Fruit fly (Drosophila melanogaster) whole organism, embryonic: ENCODE data around the gene CG32271.

Experiments
- Atf-2 ChIP-seq: fragments of 200-800 bp; sonication (Bioruptor generic); optimal IDR thresholded peaks from 2 replicates; lab custom pipeline; 2016; ENCODE audit warnings: missing biosample characterization, missing genetic modification characterization
- Atf3 ChIP-seq: fragments of 200-800 bp; sonication (Bioruptor generic); optimal IDR thresholded peaks from 3 replicates; lab custom pipeline; 2016; ENCODE audit warnings: missing biosample characterization, missing genetic modification characterization
- BEAF-32 ChIP-seq: fragments of 200-800 bp; sonication (Bioruptor generic); optimal IDR thresholded peaks from 3 replicates; lab custom pipeline; 2017; ENCODE audit warnings: missing biosample characterization, missing genetic modification characterization, mild to moderate bottlenecking, moderate library complexity, missing genetic modification reagents
- Bteb2 ChIP-seq: fragments of 200-800 bp; sonication (Bioruptor generic); optimal IDR thresholded peaks from 2 replicates; lab custom pipeline; 2016; ENCODE audit warnings: missing biosample characterization, missing genetic modification characterization
- CG10267 ChIP-seq: fragments of 200-800 bp; sonication (Bioruptor generic); optimal IDR thresholded peaks from 2 replicates; lab custom pipeline; 2018; ENCODE audit warnings: missing biosample characterization, mild to moderate bottlenecking, missing genetic modification characterization, moderate library complexity
- CG10959 ChIP-seq: fragments of 200-800 bp; sonication (Bioruptor generic); IDR thresholded peaks from 2 replicates; pipeline ENCODE4 v1.3.6; 2022; ENCODE audit warnings: missing biosample characterization, missing genetic modification characterization
- CG12071 ChIP-seq: fragments of 200-800 bp; sonication (Bioruptor generic); optimal IDR thresholded peaks from 3 replicates; lab custom pipeline; 2018; ENCODE audit warnings: missing biosample characterization, mild to moderate bottlenecking, missing genetic modification characterization
- CG14860 ChIP-seq: fragments of 200-800 bp; sonication (Bioruptor generic); IDR thresholded peaks from 3 replicates; pipeline ENCODE4 v1.3.6; 2022; ENCODE audit warnings: missing biosample characterization, missing genetic modification characterization; ENCODE audit not compliant: partially characterized antibody
- CG1602 ChIP-seq: fragments of 200-800 bp; sonication (Bioruptor generic); optimal IDR thresholded peaks from 3 replicates; lab custom pipeline; 2016; ENCODE audit warnings: missing biosample characterization, missing genetic modification characterization
- CG18764 ChIP-seq: fragments of 200-800 bp; sonication (Bioruptor generic); optimal IDR thresholded peaks from 3 replicates; lab custom pipeline; 2016; ENCODE audit warnings: missing biosample characterization, missing genetic modification characterization
- CG31441 ChIP-seq: fragments of 200-800 bp; sonication (Bioruptor generic); IDR thresholded peaks from 2 replicates; pipeline ENCODE4 v1.3.6; 2022; ENCODE audit warnings: missing biosample characterization, missing genetic modification characterization
- CG42726 ChIP-seq: fragments of 200-800 bp; sonication (Bioruptor generic); IDR thresholded peaks from 2 replicates; pipeline ENCODE4 v1.3.6; 2022; ENCODE audit warnings: missing biosample characterization, missing genetic modification characterization; ENCODE audit not compliant: partially characterized antibody
- CG4424 ChIP-seq: fragments of 200-800 bp; sonication (Bioruptor generic); optimal IDR thresholded peaks from 3 replicates; lab custom pipeline; 2016; ENCODE audit warnings: missing biosample characterization, missing genetic modification characterization
- CG4617 ChIP-seq: fragments of 200-800 bp; sonication (Bioruptor generic); optimal IDR thresholded peaks from 3 replicates; lab custom pipeline; 2016; ENCODE audit warnings: missing biosample characterization, missing genetic modification characterization, borderline replicate concordance
- CG6254 ChIP-seq: fragments of 200-800 bp; sonication (Bioruptor generic); optimal IDR thresholded peaks from 3 replicates; lab custom pipeline; 2017; ENCODE audit warnings: mild to moderate bottlenecking, missing biosample characterization, missing genetic modification reagents, missing genetic modification characterization
- CG7556 ChIP-seq: fragments of 200-800 bp; sonication (Bioruptor generic); optimal IDR thresholded peaks from 2 replicates; lab custom pipeline; 2017; ENCODE audit warnings: missing biosample characterization, mild to moderate bottlenecking, missing genetic modification characterization
- CG7987 ChIP-seq: fragments of 200-800 bp; sonication (Bioruptor generic); optimal IDR thresholded peaks from 2 replicates; lab custom pipeline; 2018; ENCODE audit warnings: missing biosample characterization, mild to moderate bottlenecking, missing genetic modification characterization, moderate library complexity
- CG8478 ChIP-seq: fragments of >200 bp; optimal IDR thresholded peaks from 2 replicates; lab custom pipeline; 2018
- CHES-1-like ChIP-seq: fragments of 200-800 bp; sonication (Bioruptor generic); optimal IDR thresholded peaks from 2 replicates; lab custom pipeline; 2016; ENCODE audit warnings: missing biosample characterization, missing genetic modification characterization
- D19B ChIP-seq: fragments of 200-800 bp; sonication (Bioruptor generic); optimal IDR thresholded peaks from 2 replicates; lab custom pipeline; 2017; ENCODE audit warnings: missing biosample characterization, mild to moderate bottlenecking, missing genetic modification characterization
- Dll ChIP-seq: fragments of 200-800 bp; sonication (Bioruptor generic); IDR thresholded peaks from 4 replicates; pipeline ENCODE4 v1.3.6; 2022; ENCODE audit warnings: missing biosample characterization, missing genetic modification characterization; ENCODE audit not compliant: partially characterized antibody
- E2f2 ChIP-seq: fragments of 200-800 bp; sonication (Bioruptor generic); IDR thresholded peaks from 2 replicates; pipeline ENCODE4 v1.3.6; 2022; ENCODE audit warnings: missing biosample characterization, missing genetic modification characterization
- ERR ChIP-seq: fragments of 200-800 bp; sonication (Bioruptor generic); optimal IDR thresholded peaks from 2 replicates; lab custom pipeline; 2016; ENCODE audit warnings: missing biosample characterization, missing genetic modification characterization
- HLH54F ChIP-seq: fragments of 200-800 bp; sonication (Bioruptor generic); optimal IDR thresholded peaks from 3 replicates; lab custom pipeline; 2016; ENCODE audit warnings: missing biosample characterization, missing genetic modification characterization
- HLHmδ ChIP-seq: fragments of 200-800 bp; sonication (Bioruptor generic); optimal IDR thresholded peaks from 2 replicates; lab custom pipeline; 2018; ENCODE audit warnings: missing biosample characterization, mild to moderate bottlenecking, missing genetic modification characterization, moderate library complexity
- MBD-R2 ChIP-seq: fragments of 200-800 bp; sonication (Bioruptor generic); IDR thresholded peaks from 2 replicates; pipeline ENCODE4 v1.3.6; 2022; ENCODE audit warnings: missing biosample characterization, missing genetic modification characterization
- Nf-YB ChIP-seq: fragments of 200-800 bp; sonication (Bioruptor generic); optimal IDR thresholded peaks from 3 replicates; lab custom pipeline; 2019; ENCODE audit warnings: missing biosample characterization, mild to moderate bottlenecking, missing genetic modification characterization, moderate library complexity
- PHDP ChIP-seq: fragments of 200-800 bp; sonication (Bioruptor generic); optimal IDR thresholded peaks from 3 replicates; lab custom pipeline; 2018; ENCODE audit warnings: missing biosample characterization, mild to moderate bottlenecking, missing genetic modification characterization, moderate library complexity
- YL-1 ChIP-seq: fragments of 200-800 bp; sonication (Bioruptor generic); optimal IDR thresholded peaks from 3 replicates; lab custom pipeline; 2017; ENCODE audit warnings: missing biosample characterization, mild to moderate bottlenecking, missing genetic modification characterization
- ato ChIP-seq: fragments of 200-800 bp; sonication (Bioruptor generic); IDR thresholded peaks from 2 replicates; pipeline ENCODE4 v1.3.6; 2022; ENCODE audit warnings: missing biosample characterization, missing genetic modification characterization; ENCODE audit not compliant: partially characterized antibody
- cato ChIP-seq: fragments of 200-800 bp; sonication (Bioruptor generic); optimal IDR thresholded peaks from 2 replicates; lab custom pipeline; 2016; ENCODE audit warnings: missing biosample characterization, missing genetic modification characterization, borderline replicate concordance
- caup ChIP-seq: fragments of 200-800 bp; sonication (Bioruptor generic); optimal IDR thresholded peaks from 3 replicates; lab custom pipeline; 2017; ENCODE audit warnings: missing biosample characterization, mild to moderate bottlenecking, missing genetic modification characterization, moderate library complexity; ENCODE audit not compliant: severe bottlenecking
- cg ChIP-seq: fragments of 200-800 bp; sonication (Bioruptor generic); optimal IDR thresholded peaks from 3 replicates; lab custom pipeline; 2019; ENCODE audit warnings: missing biosample characterization, mild to moderate bottlenecking, missing genetic modification characterization, moderate library complexity
- chinmo ChIP-seq: fragments of 200-800 bp; sonication (Bioruptor generic); IDR thresholded peaks from 4 replicates; pipeline ENCODE4 v1.3.6; 2022; ENCODE audit warnings: missing biosample characterization, missing genetic modification characterization; ENCODE audit not compliant: partially characterized antibody
- crc ChIP-seq: fragments of 200-800 bp; sonication (Bioruptor generic); optimal IDR thresholded peaks from 2 replicates; lab custom pipeline; 2016; ENCODE audit warnings: missing biosample characterization, missing genetic modification characterization
- eve ChIP-seq, 2 experiments: fragments of >200 bp; optimal IDR thresholded peaks; 2 replicates each; lab custom pipeline; 2017; ENCODE audit warnings: missing biosample characterization in 2 of 2, missing genetic modification characterization in 2 of 2
- ewg ChIP-seq: fragments of 200-800 bp; sonication (Bioruptor generic); optimal IDR thresholded peaks from 3 replicates; lab custom pipeline; 2017; ENCODE audit warnings: mild to moderate bottlenecking, missing biosample characterization, missing genetic modification reagents, missing genetic modification characterization
- fru ChIP-seq: fragments of >200 bp; optimal IDR thresholded peaks from 2 replicates; lab custom pipeline; 2017
- grau ChIP-seq: fragments of 200-800 bp; optimal IDR thresholded peaks from 3 replicates; lab custom pipeline; 2019; ENCODE audit warnings: missing biosample characterization, mild to moderate bottlenecking, missing genetic modification characterization, moderate library complexity
- insv ChIP-seq, 2 experiments: fragments of 200-800 bp; sonication (Bioruptor generic); optimal IDR thresholded peaks; 3 replicates each; lab custom pipeline; 2016 to 2018; ENCODE audit warnings: missing biosample characterization in 2 of 2, missing genetic modification characterization in 2 of 2
- kay ChIP-seq: fragments of 200-800 bp; sonication (Bioruptor generic); optimal IDR thresholded peaks from 2 replicates; lab custom pipeline; 2016; ENCODE audit warnings: missing biosample characterization, missing genetic modification characterization
- ken ChIP-seq: fragments of 200-800 bp; sonication (Bioruptor generic); IDR thresholded peaks from 3 replicates; pipeline ENCODE4 v1.3.6; 2022; ENCODE audit warnings: missing biosample characterization, missing genetic modification characterization
- kni ChIP-seq: fragments of 200-800 bp; sonication (Bioruptor generic); optimal IDR thresholded peaks from 3 replicates; lab custom pipeline; 2017; ENCODE audit warnings: mild to moderate bottlenecking, missing biosample characterization, missing genetic modification reagents, missing genetic modification characterization
- pb ChIP-seq: fragments of 200-800 bp; sonication (Bioruptor generic); optimal IDR thresholded peaks from 3 replicates; lab custom pipeline; 2016; ENCODE audit warnings: missing biosample characterization, missing genetic modification characterization
- run ChIP-seq: fragments of 200-800 bp; sonication (Bioruptor generic); optimal IDR thresholded peaks from 3 replicates; lab custom pipeline; 2018; ENCODE audit warnings: missing biosample characterization, mild to moderate bottlenecking, missing genetic modification characterization
- sens-2 ChIP-seq: fragments of 200-800 bp; sonication (Bioruptor generic); IDR thresholded peaks from 2 replicates; pipeline ENCODE4 v1.3.6; 2022; ENCODE audit warnings: missing biosample characterization, missing genetic modification characterization
- sug ChIP-seq: fragments of 200-800 bp; optimal IDR thresholded peaks from 2 replicates; lab custom pipeline; 2019; ENCODE audit warnings: missing biosample characterization, mild to moderate bottlenecking, missing genetic modification characterization, moderate library complexity
- tap ChIP-seq: fragments of 200-800 bp; optimal IDR thresholded peaks from 3 replicates; lab custom pipeline; 2019; ENCODE audit warnings: missing biosample characterization, mild to moderate bottlenecking, missing genetic modification characterization, moderate library complexity
- ttk ChIP-seq: fragments of 200-800 bp; sonication (Bioruptor generic); IDR thresholded peaks from 2 replicates; pipeline ENCODE4 v2.1.2; 2022; ENCODE audit warnings: missing biosample characterization, missing genetic modification characterization
- twi ChIP-seq: fragments of 200-800 bp; optimal IDR thresholded peaks from 2 replicates; lab custom pipeline; 2019; ENCODE audit warnings: missing biosample characterization, mild to moderate bottlenecking, missing genetic modification characterization, moderate library complexity
- wdn ChIP-seq: fragments of 200-800 bp; sonication (Bioruptor generic); IDR thresholded peaks from 2 replicates; pipeline ENCODE4 v1.3.6; 2022; ENCODE audit warnings: missing biosample characterization, missing genetic modification characterization

CG32271 gene

DNA sequence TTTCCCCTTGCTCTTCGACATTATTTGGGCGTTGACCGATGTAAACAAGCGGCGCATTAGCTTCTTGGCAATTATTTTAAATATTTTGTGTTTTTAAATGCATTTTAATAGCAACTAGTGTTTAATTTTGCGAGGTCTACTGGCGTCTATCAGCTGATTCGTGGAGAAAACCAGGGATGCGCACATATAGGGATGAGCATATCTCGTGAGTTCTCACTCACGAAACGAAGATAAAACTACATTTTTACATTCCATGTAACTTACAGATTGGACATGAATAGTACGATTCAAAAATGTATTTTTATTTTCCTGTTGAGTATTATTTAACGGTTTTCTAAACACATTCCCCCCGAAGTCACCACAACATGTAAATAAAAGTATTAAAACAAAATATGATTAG, 5.5 kb downstream of the CG32271 start, which contains the start of gene CG14966 (continued):
- TF ChIP-seq CG18764 (GFP tag; lab: Kevin White, UChicago) (no peak), caup (GFP tag; lab: Kevin White, UChicago) (no peak), grau (tag; lab: Kevin White, UChicago) (peak; percentile 34), Nf-YB (GFP tag; lab: Kevin White, UChicago) (no peak), twi (tag; lab: Kevin White, UChicago) (no peak), CG4424 (GFP tag; lab: Kevin White, UChicago) (peak; percentile 1), cato (no peak), sens-2 (no peak), CG6254 (no peak), Atf3 (GFP tag; lab: Kevin White, UChicago) (no peak), chinmo (GFP tag; lab: Robert Waterston, UW) (peak; percentile 53; the same call in 1 of the 4 replicates), CG10267 (tag; lab: Kevin White, UChicago) (peak; percentile 68), CG7987 (GFP tag; lab: Kevin White, UChicago) (peak; percentile 2), ken (no peak), ttk (GFP tag; lab: Robert Waterston, UW) (peak; percentile 11; the same call in 1 of the 2 replicates), pb (no peak), CG12071 (GFP tag; lab: Kevin White, UChicago) (no peak), eve (GFP tag; optimal IDR thresholded peaks at IDR 0.05; lab: Kevin White, UChicago) (no peak), HLH54F (GFP tag; lab: Kevin White, UChicago) (peak; percentile 42), Dll (GFP tag; lab: Robert Waterston, UW) (peak; percentile 91), CG8478 (lab: Kevin White, UChicago) (no peak), MBD-R2 (GFP tag; lab: Robert Waterston, UW) (peak; percentile 97), fru (lab: Kevin White, UChicago) (no peak), kay (no peak), CHES-1-like (GFP tag; lab: Kevin White, UChicago) (peak; percentile 70), cg (GFP tag; lab: Kevin White, UChicago) (no peak), ERR (GFP tag; lab: Kevin White, UChicago) (peak; percentile 25), ewg (no peak), CG7556 (GFP tag; lab: Kevin White, UChicago) (no peak), crc (GFP tag; lab: Kevin White, UChicago) (no peak), tap (tag; lab: Kevin White, UChicago) (no peak), HLHmδ (GFP tag; lab: Kevin White, UChicago) (no peak), CG42726 (GFP tag; lab: Robert Waterston, UW) (peak; percentile 91), CG14860 (GFP tag; lab: Robert Waterston, UW) (peak; percentile 73), CG1602 (no peak), ato (GFP tag; lab: Robert Waterston, UW) (peak; percentile 56), CG31441 (GFP tag; lab: Robert Waterston, UW) (no peak), insv (GFP tag; optimal IDR thresholded peaks at IDR 0.05; lab: Kevin White, UChicago) (no peak), D19B (no peak), BEAF-32 (GFP tag; lab: Kevin White, UChicago) (peak; percentile 90), PHDP (tag; lab: Kevin White, UChicago) (peak; percentile 1), sug (peak; percentile 50), run (tag; lab: Kevin White, UChicago) (no peak), YL-1 (peak; percentile 79), CG4617 (GFP tag; lab: Kevin White, UChicago) (peak; percentile 7), CG10959 (GFP tag; lab: Robert Waterston, UW) (no peak), E2f2 (GFP tag; lab: Robert Waterston, UW) (peak; percentile 52; the same call in 1 of the 2 replicates), Bteb2 (GFP tag; lab: Kevin White, UChicago) (peak; percentile 23), Atf-2 (GFP tag; lab: Kevin White, UChicago) (no peak), kni (GFP tag; lab: Kevin White, UChicago) (peak; percentile 20), wdn (GFP tag; lab: Robert Waterston, UW) (no peak)
